Fruit fly (Drosophila melanogaster): Measurements from ENCODE around the gene CG15628.
A peak's percentile ranks its signal among the peaks of the same experiment; 100 is the strongest.

The CG15628 gene

DNA sequence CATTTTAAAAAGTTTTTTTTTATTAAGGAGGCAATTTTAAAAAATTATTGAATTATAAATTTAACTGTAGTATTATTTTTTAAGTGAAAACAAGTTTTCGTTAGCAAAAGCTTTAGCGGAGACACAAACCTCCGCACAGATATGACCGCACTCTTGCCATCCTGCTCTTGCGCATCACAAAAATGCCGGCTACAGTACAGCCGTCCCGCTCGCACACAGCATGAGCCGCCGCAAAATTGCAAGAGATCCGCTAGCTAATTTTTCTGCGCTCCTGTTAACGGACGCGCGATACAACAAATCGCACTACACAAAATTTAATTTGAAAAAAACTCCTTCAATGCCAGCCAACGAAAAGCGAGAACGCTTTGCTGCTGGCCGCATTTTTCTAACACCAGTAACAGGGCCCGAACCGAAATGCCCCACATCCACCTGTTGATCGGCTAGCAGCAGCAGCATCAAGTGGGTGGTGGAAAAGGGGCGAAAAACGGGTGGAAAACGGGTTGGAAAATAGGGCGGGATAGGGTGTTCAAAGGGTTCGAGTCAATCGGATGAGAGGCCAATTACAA lies 11.4 kb upstream of the CG15628 start (continued):
- no peak for TF ChIP-seq CG3281 (GFP tag; optimal IDR thresholded peaks at IDR 0.05)
- peak; percentile 31; the same call in 1 of the 2 replicates for TF ChIP-seq Nf-YA (GFP tag; IDR thresholded peaks at IDR 0.05)
- TF ChIP-seq ftz-f1 (GFP tag; optimal IDR thresholded peaks at IDR 0.05): peak; percentile 91
- TF ChIP-seq HmgZ (tag; optimal IDR thresholded peaks at IDR 0.05): peak; percentile 89
- no peak for TF ChIP-seq Hand (GFP tag; optimal IDR thresholded peaks at IDR 0.05)
- TF ChIP-seq CG4360 (GFP tag; IDR thresholded peaks at IDR 0.05): 0 out of 2 replicates have a peak, but pooled peaks have one; percentile 38
- peak; percentile 68 for TF ChIP-seq Opbp (GFP tag; IDR thresholded peaks at IDR 0.05; ENCODE audit: partially characterized antibody)
- TF ChIP-seq chinmo (GFP tag; IDR thresholded peaks at IDR 0.05; ENCODE audit: partially characterized antibody): peak; percentile 91
- peak; percentile 1 for TF ChIP-seq jumu (GFP tag; optimal IDR thresholded peaks at IDR 0.05)
- TF ChIP-seq CG12155 (GFP tag; optimal IDR thresholded peaks at IDR 0.05): peak; percentile 35
- peak; percentile 43 for TF ChIP-seq Xbp1 (GFP tag; optimal IDR thresholded peaks at IDR 0.05)
- peak; percentile 57; the same call in 1 of the 2 replicates for TF ChIP-seq E2f1 (GFP tag; IDR thresholded peaks at IDR 0.05)
- TF ChIP-seq gro (GFP tag; optimal IDR thresholded peaks at IDR 0.05): peak; percentile 70
- peak; percentile 24 for TF ChIP-seq gsb-n (tag; optimal IDR thresholded peaks at IDR 0.05)
- no peak for TF ChIP-seq Awh (GFP tag; IDR thresholded peaks at IDR 0.05)
- no peak for TF ChIP-seq cad (GFP tag; optimal IDR thresholded peaks at IDR 0.05)
- TF ChIP-seq crol (GFP tag; IDR thresholded peaks at IDR 0.05): no peak
- TF ChIP-seq Trl (optimal IDR thresholded peaks at IDR 0.05): no peak
- no peak for TF ChIP-seq Trl (GFP tag; optimal IDR thresholded peaks at IDR 0.05)
- peak; percentile 71; the same call in 1 of the 2 replicates for TF ChIP-seq chm (GFP tag; IDR thresholded peaks at IDR 0.05)
- peak; percentile 44 for TF ChIP-seq CG13624 (GFP tag; optimal IDR thresholded peaks at IDR 0.05)
- no peak for TF ChIP-seq corto (GFP tag; optimal IDR thresholded peaks at IDR 0.05)
- no peak for TF ChIP-seq luna (GFP tag; optimal IDR thresholded peaks at IDR 0.05)
- peak; percentile 37 for TF ChIP-seq CG14710 (tag; optimal IDR thresholded peaks at IDR 0.05)
- no peak for TF ChIP-seq Tbp (GFP tag; optimal IDR thresholded peaks at IDR 0.05)
- peak; percentile 29 for TF ChIP-seq CG2678 (tag; optimal IDR thresholded peaks at IDR 0.05)
- TF ChIP-seq Nf-YC (tag; optimal IDR thresholded peaks at IDR 0.05): peak; percentile 98
- peak; percentile 10 for TF ChIP-seq CG2202 (tag; optimal IDR thresholded peaks at IDR 0.05)
- TF ChIP-seq Gug (GFP tag; IDR thresholded peaks at IDR 0.05): no peak
- TF ChIP-seq Vsx1 (GFP tag; optimal IDR thresholded peaks at IDR 0.05): no peak
- TF ChIP-seq tll (GFP tag; optimal IDR thresholded peaks at IDR 0.05): no peak
- TF ChIP-seq NC2α (GFP tag; optimal IDR thresholded peaks at IDR 0.05): no peak
- TF ChIP-seq CG9817 (tag; optimal IDR thresholded peaks at IDR 0.05): peak; percentile 17
- TF ChIP-seq stwl (tag; optimal IDR thresholded peaks at IDR 0.05): peak; percentile 74
- no peak for TF ChIP-seq Dfd (GFP tag; optimal IDR thresholded peaks at IDR 0.05)
- TF ChIP-seq cas (GFP tag; IDR thresholded peaks at IDR 0.05): no peak
- no peak for TF ChIP-seq CG1233 (GFP tag; optimal IDR thresholded peaks at IDR 0.05)
- TF ChIP-seq salm (tag; optimal IDR thresholded peaks at IDR 0.05): no peak
- peak; percentile 71 for TF ChIP-seq B-H2 (GFP tag; optimal IDR thresholded peaks at IDR 0.05)
- TF ChIP-seq grn (GFP tag; optimal IDR thresholded peaks at IDR 0.05): no peak
- peak; percentile 42 for TF ChIP-seq pros (GFP tag; optimal IDR thresholded peaks at IDR 0.05)
- TF ChIP-seq CG32767 (GFP tag; IDR thresholded peaks at IDR 0.05): peak; percentile 53; the same call in 1 of the 2 replicates
- TF ChIP-seq Meics (GFP tag; optimal IDR thresholded peaks at IDR 0.05): peak; percentile 21
- TF ChIP-seq phol (tag; optimal IDR thresholded peaks at IDR 0.05): peak; percentile 38
- TF ChIP-seq Hey (tag; optimal IDR thresholded peaks at IDR 0.05): no peak
- peak; percentile 52 for TF ChIP-seq CG2712 (tag; optimal IDR thresholded peaks at IDR 0.05)
- TF ChIP-seq CG4282 (GFP tag; optimal IDR thresholded peaks at IDR 0.05): no peak
- TF ChIP-seq pita (GFP tag; optimal IDR thresholded peaks at IDR 0.05): peak; percentile 61
- TF ChIP-seq ems (GFP tag; optimal IDR thresholded peaks at IDR 0.05): peak; percentile 23
- TF ChIP-seq tio (GFP tag; optimal IDR thresholded peaks at IDR 0.05): no peak
- TF ChIP-seq PHDP (tag; optimal IDR thresholded peaks at IDR 0.05): peak; percentile 72
